Fruit fly (Drosophila melanogaster): ENCODE results near the gene CG6171.

dm6 chr3R:15393206-15393805 lies 29.6 kb upstream of the CG6171 start:
- TF ChIP-seq CG6854 (GFP tag; optimal IDR thresholded peaks at IDR 0.05), result no peak
- TF ChIP-seq ss (GFP tag; optimal IDR thresholded peaks at IDR 0.05), result no peak
- TF ChIP-seq Eip75B (GFP tag; optimal IDR thresholded peaks at IDR 0.05), result no peak
- TF ChIP-seq CG34406 (GFP tag; optimal IDR thresholded peaks at IDR 0.05), result no peak
- no peak for TF ChIP-seq CG8632 (GFP tag; optimal IDR thresholded peaks at IDR 0.05)
- TF ChIP-seq CG6163 (GFP tag; IDR thresholded peaks at IDR 0.05), result no peak
- TF ChIP-seq Ets96B (tag; optimal IDR thresholded peaks at IDR 0.05), result no peak
- no peak for TF ChIP-seq Blimp-1 (GFP tag; optimal IDR thresholded peaks at IDR 0.05)
- TF ChIP-seq CG3919 (GFP tag; optimal IDR thresholded peaks at IDR 0.05), result no peak
- no peak for TF ChIP-seq CG11294 (GFP tag; IDR thresholded peaks at IDR 0.05)
- TF ChIP-seq CG6792 (GFP tag; optimal IDR thresholded peaks at IDR 0.05), result no peak
